1 fruit fly cellular context compared by ENCODE assay signal in the genomic region with DNA sequence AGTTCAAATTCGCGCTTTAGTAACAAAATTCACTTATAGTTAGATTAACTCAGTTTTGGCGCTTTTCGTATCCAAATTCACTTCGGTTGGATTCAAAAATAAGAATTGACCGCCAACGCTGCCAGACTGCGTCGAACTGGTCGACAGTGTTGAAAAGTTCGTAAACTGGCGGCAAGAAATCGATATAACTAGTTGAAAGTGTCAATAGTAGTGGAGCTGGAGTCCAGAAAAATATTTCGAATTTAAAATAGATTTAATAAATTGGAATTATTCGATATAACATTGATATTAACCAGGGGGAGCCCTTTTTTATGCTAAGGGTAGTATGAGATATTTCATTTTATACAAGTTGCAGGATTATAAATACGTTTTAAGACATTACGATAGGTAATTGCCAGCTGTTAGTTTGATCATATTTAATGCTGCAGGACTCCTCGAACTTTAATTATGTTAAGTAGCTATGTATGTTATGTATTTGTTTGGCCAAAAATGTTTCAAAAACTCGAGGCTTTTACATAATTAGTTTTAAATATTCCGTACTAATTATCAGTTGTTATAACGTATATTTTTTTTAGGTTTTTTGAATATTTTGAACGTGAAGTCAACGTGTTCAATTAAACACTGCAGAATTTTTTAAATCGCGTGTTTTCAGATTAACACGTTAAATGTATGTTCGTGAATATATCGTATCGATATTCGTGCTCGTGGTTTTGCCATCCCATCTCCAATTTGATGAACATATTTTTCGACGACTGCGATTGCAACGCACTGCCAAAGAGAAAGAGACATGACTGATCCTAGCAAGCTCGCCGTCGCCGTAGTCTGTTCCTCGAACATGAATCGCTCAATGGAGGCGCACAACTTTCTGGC.
A peak's percentile ranks its signal among the peaks of the same experiment; 100 is the strongest.
TF ChIP-seq lines count a peak whose summit lies in the region.

A gene (minus strand): TSS at position 113 of the 870 bp plus-strand sequence.
A gene (plus strand): TSS at position 703 of the 870 bp plus-strand sequence.

TF ChIP-seq in whole organism, embryonic, 481 proteins besides CTCF, POLR2A, EP300 and RAD21 (continued from another document and continues in another):
- TF ChIP-seq Awh (GFP tag; IDR thresholded peaks at IDR 0.05; lab: Robert Waterston, UW) = no peak
- peak; percentile 81 for TF ChIP-seq onecut (GFP tag; IDR thresholded peaks at IDR 0.05; lab: Robert Waterston, UW)
- peak; percentile 78 for TF ChIP-seq CG6791 (GFP tag; IDR thresholded peaks at IDR 0.05; lab: Robert Waterston, UW; ENCODE audit: partially characterized antibody)
- TF ChIP-seq CG1647 (GFP tag; optimal IDR thresholded peaks at IDR 0.05; lab: Kevin White, UChicago) = peak; percentile 14
- no peak for TF ChIP-seq CG12104 (GFP tag; optimal IDR thresholded peaks at IDR 0.05; lab: Kevin White, UChicago)
- TF ChIP-seq CG8290 (GFP tag; optimal IDR thresholded peaks at IDR 0.05; lab: Kevin White, UChicago) = no peak
- peak in 1 of 2 experiments; percentile 47 for TF ChIP-seq CG8290 (tag; optimal IDR thresholded peaks at IDR 0.05; lab: Kevin White, UChicago)
- peak; percentile 71 for TF ChIP-seq Myb (GFP tag; optimal IDR thresholded peaks at IDR 0.05; lab: Kevin White, UChicago)
- peak; percentile 62 for TF ChIP-seq unc-4 (GFP tag; IDR thresholded peaks at IDR 0.05; lab: Robert Waterston, UW; ENCODE audit: partially characterized antibody)
- TF ChIP-seq CG14710 (tag; optimal IDR thresholded peaks at IDR 0.05; lab: Kevin White, UChicago) = peak; percentile 31
- peak; percentile 40 for TF ChIP-seq CG2116 (GFP tag; optimal IDR thresholded peaks at IDR 0.05; lab: Kevin White, UChicago)
- TF ChIP-seq CG14441 (GFP tag; IDR thresholded peaks at IDR 0.05; lab: Robert Waterston, UW) = no peak
- peak; percentile 67 for TF ChIP-seq sens (GFP tag; lab: Kevin White, UChicago)
- TF ChIP-seq ro (GFP tag; IDR thresholded peaks at IDR 0.05; lab: Robert Waterston, UW) = no peak
- no peak for TF ChIP-seq CG30431 (GFP tag; optimal IDR thresholded peaks at IDR 0.05; lab: Kevin White, UChicago)
- TF ChIP-seq CG7839 (tag; optimal IDR thresholded peaks at IDR 0.05; lab: Kevin White, UChicago) = no peak
- no peak for TF ChIP-seq cato (GFP tag; optimal IDR thresholded peaks at IDR 0.05; lab: Kevin White, UChicago; ENCODE audit: borderline replicate concordance)
- TF ChIP-seq ash1 (GFP tag; optimal IDR thresholded peaks at IDR 0.05; lab: Kevin White, UChicago) = no peak
- no peak for TF ChIP-seq CG7556 (GFP tag; optimal IDR thresholded peaks at IDR 0.05; lab: Kevin White, UChicago)
- TF ChIP-seq zfh2 (GFP tag; optimal IDR thresholded peaks at IDR 0.05; lab: Kevin White, UChicago) = no peak
- 0 out of 4 replicates have a peak, but pooled peaks have one; percentile 13 for TF ChIP-seq Gug (GFP tag; IDR thresholded peaks at IDR 0.05; lab: Robert Waterston, UW)
- peak; percentile 59 for TF ChIP-seq pzg (GFP tag; optimal IDR thresholded peaks at IDR 0.05; lab: Kevin White, UChicago)
- TF ChIP-seq gcm (GFP tag; optimal IDR thresholded peaks at IDR 0.05; lab: Kevin White, UChicago) = no peak
- TF ChIP-seq CG17361 (GFP tag; IDR thresholded peaks at IDR 0.05; lab: Robert Waterston, UW) = no peak; the same call in 2 of the 3 replicates
- no peak for TF ChIP-seq org-1 (GFP tag; optimal IDR thresholded peaks at IDR 0.05; lab: Kevin White, UChicago)
- TF ChIP-seq zen2 (GFP tag; IDR thresholded peaks at IDR 0.05; lab: Robert Waterston, UW; ENCODE audit: partially characterized antibody) = peak; percentile 91
- TF ChIP-seq Jarid2 (GFP tag; optimal IDR thresholded peaks at IDR 0.05; lab: Kevin White, UChicago) = no peak
- TF ChIP-seq pita (GFP tag; optimal IDR thresholded peaks at IDR 0.05; lab: Kevin White, UChicago) = no peak
- no peak for TF ChIP-seq CG13624 (GFP tag; optimal IDR thresholded peaks at IDR 0.05; lab: Kevin White, UChicago)
- TF ChIP-seq tap (tag; optimal IDR thresholded peaks at IDR 0.05; lab: Kevin White, UChicago) = no peak
- TF ChIP-seq HLH4C (GFP tag; IDR thresholded peaks at IDR 0.05; lab: Robert Waterston, UW; ENCODE audit: partially characterized antibody) = peak; percentile 57
- TF ChIP-seq MBD-R2 (GFP tag; IDR thresholded peaks at IDR 0.05; lab: Robert Waterston, UW) = peak; percentile 45
- no peak for TF ChIP-seq CG7786 (GFP tag; optimal IDR thresholded peaks at IDR 0.05; lab: Kevin White, UChicago)
- TF ChIP-seq CG11085 (GFP tag; IDR thresholded peaks at IDR 0.05; lab: Robert Waterston, UW) = no peak
- TF ChIP-seq nerfin-2 (GFP tag; IDR thresholded peaks at IDR 0.05; lab: Robert Waterston, UW; ENCODE audit: partially characterized antibody) = peak; percentile 70
- TF ChIP-seq bigmax (GFP tag; optimal IDR thresholded peaks at IDR 0.05; lab: Kevin White, UChicago) = no peak
- no peak for TF ChIP-seq CG11695 (GFP tag; IDR thresholded peaks at IDR 0.05; lab: Robert Waterston, UW)
- TF ChIP-seq CG3726 (GFP tag; IDR thresholded peaks at IDR 0.05; lab: Robert Waterston, UW) = no peak
- no peak for TF ChIP-seq otp (GFP tag; IDR thresholded peaks at IDR 0.05; lab: Robert Waterston, UW)
- no peak for TF ChIP-seq ssp (GFP tag; IDR thresholded peaks at IDR 0.05; lab: Robert Waterston, UW)
- no peak for TF ChIP-seq CG43689 (GFP tag; IDR thresholded peaks at IDR 0.05; lab: Robert Waterston, UW)
- no peak for TF ChIP-seq emc (GFP tag; optimal IDR thresholded peaks at IDR 0.05; lab: Kevin White, UChicago)
- TF ChIP-seq Dbx (GFP tag; IDR thresholded peaks at IDR 0.05; lab: Robert Waterston, UW) = no peak
- TF ChIP-seq slbo (GFP tag; IDR thresholded peaks at IDR 0.05; lab: Robert Waterston, UW) = peak; percentile 44; the same call in 1 of the 2 replicates
- no peak for TF ChIP-seq Atf-2 (GFP tag; optimal IDR thresholded peaks at IDR 0.05; lab: Kevin White, UChicago)
- TF ChIP-seq kay (GFP tag; optimal IDR thresholded peaks at IDR 0.05; lab: Kevin White, UChicago) = no peak
- peak; percentile 33 for TF ChIP-seq Ets97D (GFP tag; optimal IDR thresholded peaks at IDR 0.05; lab: Kevin White, UChicago)
- TF ChIP-seq stwl (tag; optimal IDR thresholded peaks at IDR 0.05; lab: Kevin White, UChicago) = peak; percentile 22
- peak; percentile 74 for TF ChIP-seq MESR4 (GFP tag; optimal IDR thresholded peaks at IDR 0.05; lab: Kevin White, UChicago)
- TF ChIP-seq trem (tag; optimal IDR thresholded peaks at IDR 0.05; lab: Kevin White, UChicago) = peak; percentile 6
- TF ChIP-seq CG33213 (GFP tag; optimal IDR thresholded peaks at IDR 0.05; lab: Kevin White, UChicago) = no peak
- no peak for TF ChIP-seq CG15479 (GFP tag; optimal IDR thresholded peaks at IDR 0.05; lab: Kevin White, UChicago)
- TF ChIP-seq sens-2 (GFP tag; IDR thresholded peaks at IDR 0.05; lab: Robert Waterston, UW) = no peak
- TF ChIP-seq CG9817 (tag; optimal IDR thresholded peaks at IDR 0.05; lab: Kevin White, UChicago) = no peak
- no peak for TF ChIP-seq CG12236 (GFP tag; optimal IDR thresholded peaks at IDR 0.05; lab: Kevin White, UChicago)
- no peak for TF ChIP-seq sr (GFP tag; IDR thresholded peaks at IDR 0.05; lab: Robert Waterston, UW)
- no peak for TF ChIP-seq CG10654 (GFP tag; optimal IDR thresholded peaks at IDR 0.05; lab: Kevin White, UChicago)
- peak; percentile 22 for TF ChIP-seq Sin3A (optimal IDR thresholded peaks at IDR 0.05; lab: Kevin White, UChicago)
- TF ChIP-seq aop (GFP tag; IDR thresholded peaks at IDR 0.05; lab: Robert Waterston, UW) = no peak
- no peak for TF ChIP-seq sim (GFP tag; IDR thresholded peaks at IDR 0.05; lab: Robert Waterston, UW)
- no peak for TF ChIP-seq CG10147 (GFP tag; optimal IDR thresholded peaks at IDR 0.05; lab: Kevin White, UChicago)
- no peak for TF ChIP-seq exex (tag; optimal IDR thresholded peaks at IDR 0.05; lab: Kevin White, UChicago)
- TF ChIP-seq peb (GFP tag; IDR thresholded peaks at IDR 0.05; lab: Robert Waterston, UW) = no peak
- TF ChIP-seq CG9797 (GFP tag; optimal IDR thresholded peaks at IDR 0.05; lab: Kevin White, UChicago) = no peak
- TF ChIP-seq bsh (GFP tag; optimal IDR thresholded peaks at IDR 0.05; lab: Kevin White, UChicago) = no peak
- TF ChIP-seq Hmx (GFP tag; optimal IDR thresholded peaks at IDR 0.05; lab: Kevin White, UChicago) = peak; percentile 12
- no peak for TF ChIP-seq shn (GFP tag; optimal IDR thresholded peaks at IDR 0.05; lab: Kevin White, UChicago)
- TF ChIP-seq CG1024 (GFP tag; IDR thresholded peaks at IDR 0.05; lab: Robert Waterston, UW) = no peak
- peak; percentile 73 for TF ChIP-seq BEAF-32 (GFP tag; optimal IDR thresholded peaks at IDR 0.05; lab: Kevin White, UChicago)
- TF ChIP-seq CG7357 (GFP tag; IDR thresholded peaks at IDR 0.05; lab: Robert Waterston, UW) = no peak
- peak; percentile 87 for TF ChIP-seq Opbp (GFP tag; IDR thresholded peaks at IDR 0.05; lab: Robert Waterston, UW; ENCODE audit: partially characterized antibody)
- TF ChIP-seq Sry-δ (GFP tag; optimal IDR thresholded peaks at IDR 0.05; lab: Kevin White, UChicago) = peak; percentile 78
- TF ChIP-seq CG3065 (GFP tag; optimal IDR thresholded peaks at IDR 0.05; lab: Kevin White, UChicago) = no peak
- TF ChIP-seq CG3281 (GFP tag; optimal IDR thresholded peaks at IDR 0.05; lab: Kevin White, UChicago) = no peak
- TF ChIP-seq zf30C (GFP tag; optimal IDR thresholded peaks at IDR 0.05; lab: Kevin White, UChicago) = no peak
- TF ChIP-seq CG15514 (GFP tag; optimal IDR thresholded peaks at IDR 0.05; lab: Kevin White, UChicago) = peak; percentile 13
- TF ChIP-seq ems (GFP tag; optimal IDR thresholded peaks at IDR 0.05; lab: Kevin White, UChicago) = no peak
- no peak for TF ChIP-seq br (optimal IDR thresholded peaks at IDR 0.05; lab: Kevin White, UChicago)
- peak; percentile 38 for TF ChIP-seq Ets65A (GFP tag; lab: Kevin White, UChicago)
- no peak for TF ChIP-seq ind (GFP tag; optimal IDR thresholded peaks at IDR 0.05; lab: Kevin White, UChicago)
- TF ChIP-seq CG13287 (GFP tag; IDR thresholded peaks at IDR 0.05; lab: Robert Waterston, UW; ENCODE audit: partially characterized antibody) = peak; percentile 84
- TF ChIP-seq tgo (GFP tag; IDR thresholded peaks at IDR 0.05; lab: Robert Waterston, UW) = no peak
- no peak for TF ChIP-seq CG16815 (GFP tag; optimal IDR thresholded peaks at IDR 0.05; lab: Kevin White, UChicago)
- TF ChIP-seq CG8089 (GFP tag; optimal IDR thresholded peaks at IDR 0.05; lab: Kevin White, UChicago) = no peak
- TF ChIP-seq croc (GFP tag; conservative IDR thresholded peaks at IDR 0.05; lab: Robert Waterston, UW) = no peak
- no peak for TF ChIP-seq oc (tag; optimal IDR thresholded peaks at IDR 0.05; lab: Kevin White, UChicago)
- no peak for TF ChIP-seq CG17912 (GFP tag; optimal IDR thresholded peaks at IDR 0.05; lab: Kevin White, UChicago)
- TF ChIP-seq inv (GFP tag; IDR thresholded peaks at IDR 0.05; lab: Robert Waterston, UW; ENCODE audit: partially characterized antibody) = peak; percentile 72
- no peak for TF ChIP-seq Lim3 (GFP tag; IDR thresholded peaks at IDR 0.05; lab: Robert Waterston, UW)
- TF ChIP-seq eyg (GFP tag; optimal IDR thresholded peaks at IDR 0.05; lab: Kevin White, UChicago) = no peak
- no peak for TF ChIP-seq CG11723 (GFP tag; optimal IDR thresholded peaks at IDR 0.05; lab: Kevin White, UChicago)
- TF ChIP-seq CG34422 (GFP tag; IDR thresholded peaks at IDR 0.05; lab: Robert Waterston, UW) = no peak
- TF ChIP-seq mam (GFP tag; optimal IDR thresholded peaks at IDR 0.05; lab: Kevin White, UChicago) = peak; percentile 19
- no peak for TF ChIP-seq Lhr (GFP tag; optimal IDR thresholded peaks at IDR 0.05; lab: Kevin White, UChicago)
- no peak for TF ChIP-seq slp2 (GFP tag; optimal IDR thresholded peaks at IDR 0.05; lab: Kevin White, UChicago)
- peak; percentile 89 for TF ChIP-seq Dll (GFP tag; IDR thresholded peaks at IDR 0.05; lab: Robert Waterston, UW; ENCODE audit: partially characterized antibody)
- no peak for TF ChIP-seq Hand (GFP tag; optimal IDR thresholded peaks at IDR 0.05; lab: Kevin White, UChicago)
- TF ChIP-seq gfzf (GFP tag; optimal IDR thresholded peaks at IDR 0.05; lab: Kevin White, UChicago) = no peak
- peak; percentile 74 for TF ChIP-seq sna (GFP tag; IDR thresholded peaks at IDR 0.05; lab: Robert Waterston, UW; ENCODE audit: partially characterized antibody)
- TF ChIP-seq NFAT (GFP tag; IDR thresholded peaks at IDR 0.05; lab: Robert Waterston, UW) = no peak
- no peak for TF ChIP-seq chif (GFP tag; optimal IDR thresholded peaks at IDR 0.05; lab: Kevin White, UChicago)
- no peak for TF ChIP-seq wdn (GFP tag; IDR thresholded peaks at IDR 0.05; lab: Robert Waterston, UW)
- TF ChIP-seq Scr (GFP tag; IDR thresholded peaks at IDR 0.05; lab: Robert Waterston, UW; ENCODE audit: partially characterized antibody) = peak; percentile 84
- TF ChIP-seq CG11696 (GFP tag; IDR thresholded peaks at IDR 0.05; lab: Robert Waterston, UW) = no peak
- TF ChIP-seq CG42726 (GFP tag; IDR thresholded peaks at IDR 0.05; lab: Robert Waterston, UW; ENCODE audit: partially characterized antibody) = peak; percentile 64; the same call in 1 of the 2 replicates
- TF ChIP-seq Elba2 (GFP tag; optimal IDR thresholded peaks at IDR 0.05; lab: Kevin White, UChicago) = no peak
- no peak for TF ChIP-seq disco-r (GFP tag; optimal IDR thresholded peaks at IDR 0.05; lab: Kevin White, UChicago)
- peak; percentile 29 for TF ChIP-seq CG30403 (GFP tag; optimal IDR thresholded peaks at IDR 0.05; lab: Kevin White, UChicago)
- no peak for TF ChIP-seq Deaf1 (tag; optimal IDR thresholded peaks at IDR 0.05; lab: Kevin White, UChicago)
- peak; percentile 83 for TF ChIP-seq bbx (GFP tag; IDR thresholded peaks at IDR 0.05; lab: Robert Waterston, UW; ENCODE audit: partially characterized antibody)
- TF ChIP-seq CG6813 (GFP tag; optimal IDR thresholded peaks at IDR 0.05; lab: Kevin White, UChicago) = no peak
- no peak for TF ChIP-seq ttk (GFP tag; IDR thresholded peaks at IDR 0.05; lab: Robert Waterston, UW)
- TF ChIP-seq gcm2 (GFP tag; optimal IDR thresholded peaks at IDR 0.05; lab: Kevin White, UChicago) = no peak
- TF ChIP-seq sqz (GFP tag; optimal IDR thresholded peaks at IDR 0.05; lab: Kevin White, UChicago) = no peak
- peak; percentile 49; the same call in 2 of the 3 replicates for TF ChIP-seq CG14860 (GFP tag; IDR thresholded peaks at IDR 0.05; lab: Robert Waterston, UW; ENCODE audit: partially characterized antibody)
- TF ChIP-seq CG18011 (GFP tag; optimal IDR thresholded peaks at IDR 0.05; lab: Kevin White, UChicago) = no peak
- no peak for TF ChIP-seq CG8924 (tag; optimal IDR thresholded peaks at IDR 0.05; lab: Kevin White, UChicago)
- TF ChIP-seq Oaz (GFP tag; IDR thresholded peaks at IDR 0.05; lab: Robert Waterston, UW) = no peak
- TF ChIP-seq Atf3 (GFP tag; optimal IDR thresholded peaks at IDR 0.05; lab: Kevin White, UChicago) = no peak
- TF ChIP-seq bcd (GFP tag; optimal IDR thresholded peaks at IDR 0.05; lab: Kevin White, UChicago) = no peak
- no peak for TF ChIP-seq ATbp (GFP tag; optimal IDR thresholded peaks at IDR 0.05; lab: Kevin White, UChicago)
- TF ChIP-seq lab (GFP tag; optimal IDR thresholded peaks at IDR 0.05; lab: Kevin White, UChicago) = peak; percentile 25
- peak; percentile 3 for TF ChIP-seq CG12391 (tag; optimal IDR thresholded peaks at IDR 0.05; lab: Kevin White, UChicago)
